Worm (Caenorhabditis elegans) whole organism, L3 larva: ENCODE measurements around the gene sra-2.

ENCODE experiments used
- R02D3.7 ChIP-seq: fragments of 150-350 bp; optimal IDR thresholded peaks from 2 replicates; lab custom pipeline; 2014; ENCODE audit warnings: missing biosample characterization, missing genetic modification characterization
- ZK546.5 ChIP-seq: sonication (generic microtip); optimal IDR thresholded peaks from 2 replicates; lab custom pipeline; 2017; ENCODE audit warnings: missing biosample characterization, missing genetic modification characterization
- aly-2 ChIP-seq: fragments of 150-350 bp; optimal IDR thresholded peaks from 2 replicates; lab custom pipeline; 2014; ENCODE audit warnings: missing biosample characterization, missing genetic modification characterization
- ceh-16 ChIP-seq: sonication (generic microtip); optimal IDR thresholded peaks from 2 replicates; lab custom pipeline; 2017; ENCODE audit warnings: missing biosample characterization, missing genetic modification characterization
- ceh-9 ChIP-seq: sonication (generic microtip); optimal IDR thresholded peaks from 2 replicates; lab custom pipeline; 2018; ENCODE audit warnings: missing biosample characterization, missing genetic modification characterization
- elt-2 ChIP-seq: sonication (generic microtip); optimal IDR thresholded peaks from 2 replicates; lab custom pipeline; 2016; ENCODE audit warnings: missing genetic modification reagents, mild to moderate bottlenecking, missing genetic modification characterization, missing compliant biosample characterization
- elt-3 ChIP-seq, 3 experiments: fragments of 150-350 bp in 1 of 3; sonication (generic microtip) in 2 of 3; optimal IDR thresholded peaks; 2 replicates in 2 of 3; 4 replicates in 1 of 3; lab custom pipeline; 2014 to 2017; ENCODE audit warnings: missing biosample characterization in 3 of 3, missing genetic modification characterization in 3 of 3
- eor-1 ChIP-seq, 2 experiments: fragments of 150-350 bp; optimal IDR thresholded peaks; 2 replicates each; lab custom pipeline; 2014 to 2018; ENCODE audit warnings: missing biosample characterization in 2 of 2, missing genetic modification characterization in 2 of 2
- fkh-10 ChIP-seq: sonication (generic microtip); optimal IDR thresholded peaks from 2 replicates; lab custom pipeline; 2017; ENCODE audit warnings: missing biosample characterization, missing genetic modification reagents, missing genetic modification characterization
- fkh-2 ChIP-seq: fragments of 150-350 bp; optimal IDR thresholded peaks from 2 replicates; lab custom pipeline; 2014; ENCODE audit warnings: missing biosample characterization, missing genetic modification reagents, missing genetic modification characterization
- fos-1 ChIP-seq: fragments of 150-350 bp; optimal IDR thresholded peaks from 2 replicates; lab custom pipeline; 2014; ENCODE audit warnings: missing biosample characterization, missing genetic modification characterization
- jun-1 ChIP-seq: fragments of 150-350 bp; optimal IDR thresholded peaks from 2 replicates; lab custom pipeline; 2014; ENCODE audit warnings: missing biosample characterization, missing genetic modification reagents, missing genetic modification characterization
- lin-15B ChIP-seq: fragments of 150-350 bp; optimal IDR thresholded peaks from 2 replicates; lab custom pipeline; 2014; ENCODE audit warnings: missing biosample characterization, missing genetic modification characterization
- lin-39 ChIP-seq: fragments of 150-350 bp; optimal IDR thresholded peaks from 2 replicates; lab custom pipeline; 2018; ENCODE audit warnings: missing biosample characterization, missing genetic modification reagents, missing genetic modification characterization
- lsy-12 ChIP-seq: sonication (generic microtip); optimal IDR thresholded peaks from 2 replicates; lab custom pipeline; 2016; ENCODE audit warnings: mild to moderate bottlenecking, missing genetic modification characterization, missing compliant biosample characterization
- mdl-1 ChIP-seq: fragments of 150-350 bp; optimal IDR thresholded peaks from 2 replicates; lab custom pipeline; 2014; ENCODE audit warnings: missing biosample characterization, missing genetic modification characterization
- nfya-1 ChIP-seq: sonication (generic microtip); optimal IDR thresholded peaks from 2 replicates; lab custom pipeline; 2017; ENCODE audit warnings: missing genetic modification characterization, mild to moderate bottlenecking, missing compliant biosample characterization, antibody characterized with exemption, moderate library complexity; ENCODE audit not compliant: insufficient read depth
- nhr-11 ChIP-seq: fragments of 150-350 bp; optimal IDR thresholded peaks from 2 replicates; lab custom pipeline; 2014; ENCODE audit warnings: missing biosample characterization, missing genetic modification characterization
- nhr-12 ChIP-seq: fragments of 150-350 bp; optimal IDR thresholded peaks from 2 replicates; lab custom pipeline; 2014; ENCODE audit warnings: missing biosample characterization, missing genetic modification characterization
- nhr-23 ChIP-seq: fragments of 150-350 bp; optimal IDR thresholded peaks from 2 replicates; lab custom pipeline; 2014; ENCODE audit warnings: missing biosample characterization, missing genetic modification reagents, missing genetic modification characterization
- nhr-25 ChIP-seq: sonication (generic microtip); optimal IDR thresholded peaks from 2 replicates; lab custom pipeline; 2017; ENCODE audit warnings: missing biosample characterization, missing genetic modification characterization
- nhr-28 ChIP-seq: fragments of 150-350 bp; optimal IDR thresholded peaks from 2 replicates; lab custom pipeline; 2014; ENCODE audit warnings: missing biosample characterization, missing genetic modification characterization
- nhr-43 ChIP-seq: sonication (generic microtip); optimal IDR thresholded peaks from 2 replicates; lab custom pipeline; 2016; ENCODE audit warnings: mild to moderate bottlenecking, missing genetic modification characterization, missing compliant biosample characterization; ENCODE audit not compliant: poor library complexity, severe bottlenecking
- nhr-67 ChIP-seq: fragments of 150-350 bp; optimal IDR thresholded peaks from 2 replicates; lab custom pipeline; 2014; ENCODE audit warnings: missing biosample characterization, missing genetic modification characterization
- nhr-77 ChIP-seq: fragments of 150-350 bp; optimal IDR thresholded peaks from 2 replicates; lab custom pipeline; 2014; ENCODE audit warnings: missing biosample characterization, missing genetic modification characterization
- pha-4 ChIP-seq: fragments of 150-350 bp; optimal IDR thresholded peaks from 2 replicates; lab custom pipeline; 2014; ENCODE audit warnings: missing biosample characterization, missing genetic modification reagents, missing genetic modification characterization
- pqm-1 ChIP-seq: fragments of 150-350 bp; optimal IDR thresholded peaks from 2 replicates; lab custom pipeline; 2017; ENCODE audit warnings: missing biosample characterization, missing genetic modification characterization, inconsistent platforms
- skn-1 ChIP-seq: fragments of 150-350 bp; optimal IDR thresholded peaks from 2 replicates; lab custom pipeline; 2014; ENCODE audit warnings: missing biosample characterization, missing genetic modification characterization
- tbx-2 ChIP-seq: sonication (generic microtip); optimal IDR thresholded peaks from 2 replicates; lab custom pipeline; 2016; ENCODE audit warnings: mild to moderate bottlenecking, missing genetic modification characterization, missing compliant biosample characterization
- unc-62 ChIP-seq: fragments of 150-350 bp; sonication (generic microtip); optimal IDR thresholded peaks from 4 replicates; lab custom pipeline; 2014; ENCODE audit warnings: missing biosample characterization, missing genetic modification reagents, missing genetic modification characterization
- zag-1 ChIP-seq: fragments of 150-350 bp; optimal IDR thresholded peaks from 2 replicates; lab custom pipeline; 2014; ENCODE audit warnings: missing biosample characterization, missing genetic modification characterization

Gene sra-2

DNA sequence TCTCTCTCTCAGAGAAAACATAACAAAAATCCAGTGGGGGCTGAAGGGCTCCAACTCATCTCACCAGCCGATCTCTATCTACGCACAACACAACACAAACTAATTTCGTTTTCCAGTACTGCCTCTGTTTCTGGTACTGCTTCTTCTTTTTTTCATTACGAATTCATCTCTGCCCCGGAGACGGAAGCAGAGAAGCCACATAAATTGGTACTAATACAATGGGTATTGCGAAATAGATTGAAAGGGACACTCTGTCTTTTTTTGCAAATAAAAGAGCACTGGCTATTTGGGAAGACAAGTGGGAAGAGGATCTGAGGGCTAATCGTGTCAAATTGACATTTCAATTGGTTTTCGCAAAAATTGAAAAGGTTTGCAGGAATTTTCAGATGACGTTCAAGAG lies 31.3 kb upstream of the sra-2 start:
- TF ChIP-seq nhr-12 (tag; lab: Kevin White, UChicago) (no peak), skn-1 (tag; lab: Kevin White, UChicago) (no peak), fkh-2 (tag; lab: Kevin White, UChicago) (no peak), nhr-11 (tag; lab: Kevin White, UChicago) (no peak), elt-3 (tag; optimal IDR thresholded peaks at IDR 0.05; lab: Kevin White, UChicago) (no peak), eor-1 (tag; optimal IDR thresholded peaks at IDR 0.05; lab: Kevin White, UChicago) (no peak), nfya-1 (tag; lab: Kevin White, UChicago) (peak; percentile 27), unc-62 (GFP tag; lab: Kevin White, UChicago) (no peak)
- TF ChIP-seq, all 47 proteins: peak for 1

DNA sequence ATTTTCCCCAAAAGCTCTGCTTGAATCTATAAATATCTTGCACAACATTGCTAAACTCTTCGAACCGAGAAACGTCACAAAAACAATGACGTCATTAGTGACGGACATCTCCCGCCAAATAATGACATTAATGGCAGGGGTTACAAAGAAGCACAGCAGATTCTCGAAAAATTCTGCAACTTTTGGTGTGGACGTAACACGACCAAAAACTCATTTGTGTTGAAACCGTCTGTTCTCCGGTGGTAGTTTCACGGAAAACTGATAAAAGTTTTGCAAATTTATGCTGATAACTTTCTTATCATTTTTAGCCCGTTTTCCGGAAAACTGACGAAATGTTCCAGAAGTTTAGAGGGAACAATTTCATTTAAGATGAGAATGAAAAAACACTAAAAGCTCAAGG lies 30.0 kb upstream of the sra-2 start:
- TF ChIP-seq aly-2 (tag; lab: Kevin White, UChicago) (no peak), elt-2 (peak; percentile 79), nhr-43 (no peak), tbx-2 (tag; lab: Kevin White, UChicago) (no peak), ZK546.5 (tag; lab: Kevin White, UChicago) (no peak), zag-1 (tag; lab: Kevin White, UChicago) (no peak), pqm-1 (tag; lab: Kevin White, UChicago) (peak; percentile 42)

DNA sequence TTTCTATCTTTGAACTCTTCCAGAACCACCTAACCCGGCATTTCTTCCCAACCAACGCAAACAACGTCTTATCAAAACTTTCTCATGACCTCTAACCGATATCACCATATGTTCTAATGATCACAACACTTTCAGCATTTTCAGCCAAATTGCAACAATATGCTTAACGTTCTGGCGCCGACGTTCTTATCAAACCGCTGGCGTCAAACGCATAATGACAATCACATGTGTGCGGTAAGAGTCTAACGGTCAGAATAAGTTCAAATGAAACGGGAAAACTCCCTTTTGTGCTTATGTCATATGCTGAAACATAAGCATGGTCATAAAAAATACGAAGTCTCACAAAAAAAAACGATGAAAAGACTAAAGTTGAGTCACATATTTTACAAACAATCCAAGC lies 27.7 kb upstream of the sra-2 start:
- TF ChIP-seq lin-39 = no peak
- TF ChIP-seq pqm-1 (tag; lab: Kevin White, UChicago) = peak; percentile 99
- TF ChIP-seq elt-2 = peak; percentile 99
- TF ChIP-seq pha-4 (tag; lab: Kevin White, UChicago) = peak; percentile 76
- TF ChIP-seq nhr-77 = no peak
- TF ChIP-seq unc-62 (GFP tag; lab: Kevin White, UChicago) = no peak
- TF ChIP-seq jun-1 (tag; lab: Kevin White, UChicago) = peak; percentile 60
- TF ChIP-seq lsy-12 (tag; lab: Kevin White, UChicago) = no peak

DNA sequence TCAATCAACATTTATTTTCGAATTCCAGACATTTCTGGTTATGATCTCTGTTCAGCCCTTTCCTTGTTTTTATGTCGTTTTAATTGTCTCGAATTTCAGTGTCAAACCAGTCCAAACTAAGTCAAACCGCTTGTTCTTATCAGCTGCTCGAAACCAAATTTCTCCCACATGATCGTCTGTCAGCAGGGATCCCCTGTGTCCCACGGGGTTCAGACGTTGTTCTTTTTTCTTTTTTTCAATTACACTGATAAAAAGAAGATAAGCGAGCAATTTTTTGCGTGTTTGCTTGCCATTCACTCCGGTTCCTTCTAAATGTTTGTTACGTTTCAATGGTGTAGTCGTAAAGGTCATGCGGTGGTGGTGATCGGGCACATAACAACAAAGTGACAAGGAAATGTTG lies 26.6 kb upstream of the sra-2 start:
- peak; percentile 98 for TF ChIP-seq elt-2
- TF ChIP-seq jun-1 (tag; lab: Kevin White, UChicago) = peak; percentile 78
- peak; percentile 78 for TF ChIP-seq pqm-1 (tag; lab: Kevin White, UChicago)
- TF ChIP-seq ZK546.5 (tag; lab: Kevin White, UChicago) = no peak
- peak; percentile 68 for TF ChIP-seq pha-4 (tag; lab: Kevin White, UChicago)
- no peak for TF ChIP-seq fkh-10 (GFP tag; lab: Kevin White, UChicago)
- TF ChIP-seq, all 47 proteins: peak for 4

DNA sequence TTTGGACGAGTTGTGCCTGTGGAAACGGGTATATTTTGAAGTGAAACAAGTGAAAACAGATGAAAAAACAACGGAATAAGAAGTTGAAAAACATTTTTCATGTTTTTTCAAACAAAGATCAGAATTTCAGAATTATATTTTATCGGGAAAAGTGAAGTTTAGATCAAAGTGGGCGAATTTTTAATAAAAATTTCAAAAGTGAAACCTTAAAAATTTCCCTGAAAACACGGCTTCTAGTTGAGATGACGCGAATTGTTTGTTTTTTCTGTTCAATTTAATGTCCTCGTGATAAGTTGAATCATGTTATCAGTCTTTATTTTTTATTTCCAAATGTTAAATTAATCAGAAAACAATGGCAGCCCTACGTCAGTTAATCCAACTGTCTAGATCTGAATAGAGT lies 21.4 kb upstream of the sra-2 start, which contains the start of gene gcy-3:
TSS of gene gcy-3 (minus strand) at position 101 of the 400 bp plus-strand sequence.
- TF ChIP-seq nhr-25 (tag; lab: Kevin White, UChicago) (no peak), mdl-1 (tag; lab: Kevin White, UChicago) (no peak), aly-2 (tag; lab: Kevin White, UChicago) (no peak), fkh-2 (tag; lab: Kevin White, UChicago) (no peak), nhr-23 (tag; lab: Kevin White, UChicago) (no peak), ceh-16 (tag; lab: Kevin White, UChicago) (no peak), nhr-12 (tag; lab: Kevin White, UChicago) (no peak), nhr-11 (tag; lab: Kevin White, UChicago) (no peak), R02D3.7 (no peak), fos-1 (tag; lab: Kevin White, UChicago) (no peak), pha-4 (tag; lab: Kevin White, UChicago) (no peak), lin-15B (tag; lab: Kevin White, UChicago) (no peak), nhr-28 (tag; lab: Kevin White, UChicago) (no peak)

DNA sequence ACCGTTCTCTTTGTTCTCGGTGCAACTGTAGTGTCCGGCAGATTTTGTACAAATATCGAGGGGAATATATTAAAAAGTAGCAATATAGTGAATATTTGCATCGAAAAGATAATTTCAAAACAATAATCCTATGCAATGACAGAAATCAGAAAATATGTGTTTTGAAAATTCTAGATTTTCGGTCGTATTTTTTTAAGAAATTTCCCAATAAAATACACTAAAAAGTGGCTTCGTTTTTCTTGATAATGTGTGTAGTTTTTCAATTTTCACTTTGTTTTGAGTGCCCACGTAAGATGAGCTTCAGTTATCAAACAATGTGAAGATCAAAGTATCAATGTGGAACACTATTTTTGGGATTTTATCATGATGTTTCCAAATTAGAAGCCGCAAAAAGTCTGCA lies 11.7 kb upstream of the sra-2 start, which contains the start of gene gcy-1:
TSS of gene gcy-1 (minus strand) at position 101 of the 400 bp plus-strand sequence.
- TF ChIP-seq mdl-1 (tag; lab: Kevin White, UChicago) = no peak
- no peak for TF ChIP-seq nhr-23 (tag; lab: Kevin White, UChicago)
- TF ChIP-seq pha-4 (tag; lab: Kevin White, UChicago) = no peak
- no peak for TF ChIP-seq ceh-9 (tag; lab: Kevin White, UChicago)
- TF ChIP-seq nhr-67 = no peak
- TF ChIP-seq unc-62 (GFP tag; lab: Kevin White, UChicago) = no peak
